Fruit fly (Drosophila melanogaster) Kc167 (cell line): ENCODE measurements around the gene CG4982.

Experiments used
- Myc ChIP-seq: fragments of >200 bp; optimal IDR thresholded peaks from 2 replicates; lab custom pipeline; 2017; ENCODE audit warnings: missing external identifiers
- Sin3A ChIP-seq: fragments of >200 bp; optimal IDR thresholded peaks from 2 replicates; lab custom pipeline; 2018; ENCODE audit warnings: missing external identifiers
- h ChIP-seq: fragments of >200 bp; optimal IDR thresholded peaks from 3 replicates; lab custom pipeline; 2018; ENCODE audit warnings: missing external identifiers
- insv ChIP-seq: fragments of >200 bp; optimal IDR thresholded peaks from 3 replicates; lab custom pipeline; 2018; ENCODE audit warnings: missing external identifiers
- psq ChIP-seq: fragments of >200 bp; optimal IDR thresholded peaks from 2 replicates; lab custom pipeline; 2017; ENCODE audit warnings: missing external identifiers
- ttk ChIP-seq: sonication (Bioruptor generic); optimal IDR thresholded peaks from 2 replicates; lab custom pipeline; 2017; ENCODE audit warnings: missing external identifiers

dm6 chr3L:16301153-16301552 lies at the start of gene CG4982:
- TF ChIP-seq psq (lab: Kevin White, UChicago) (no peak), insv (lab: Kevin White, UChicago) (no peak), h (lab: Kevin White, UChicago) (no peak), Sin3A (lab: Kevin White, UChicago) (no peak), Myc (lab: Kevin White, UChicago) (no peak), ttk (lab: Kevin White, UChicago) (no peak)
